Worm (Caenorhabditis elegans) whole organism, L1 larva: Measurements from ENCODE around the gene srh-82.
A peak's percentile ranks its signal among the peaks of the same experiment; 100 is the strongest.

Experiments used
- C04F5.9 ChIP-seq: sonication (generic microtip); optimal IDR thresholded peaks from 2 replicates; lab custom pipeline; 2016; ENCODE audit warnings: missing genetic modification characterization, missing compliant biosample characterization
- C16A3.4 ChIP-seq: fragments of 150-350 bp; optimal IDR thresholded peaks from 2 replicates; lab custom pipeline; 2014; ENCODE audit warnings: missing biosample characterization, missing genetic modification characterization
- aha-1 ChIP-seq: fragments of 150-350 bp; optimal IDR thresholded peaks from 2 replicates; lab custom pipeline; 2014; ENCODE audit warnings: missing biosample characterization, missing genetic modification characterization
- alr-1 ChIP-seq: fragments of 200-800 bp; sonication (Bioruptor generic); optimal IDR thresholded peaks from 2 replicates; lab custom pipeline; 2018; ENCODE audit warnings: borderline replicate concordance, mild to moderate bottlenecking, missing genetic modification characterization, missing compliant biosample characterization
- aly-2 ChIP-seq: fragments of 150-350 bp; optimal IDR thresholded peaks from 2 replicates; lab custom pipeline; 2014; ENCODE audit warnings: missing biosample characterization, missing genetic modification characterization
- blmp-1 ChIP-seq: fragments of 150-350 bp; optimal IDR thresholded peaks from 2 replicates; lab custom pipeline; 2014; ENCODE audit warnings: missing biosample characterization, missing genetic modification characterization
- ceh-63 ChIP-seq: fragments of 200-800 bp; sonication (Bioruptor generic); optimal IDR thresholded peaks from 2 replicates; lab custom pipeline; 2018; ENCODE audit warnings: mild to moderate bottlenecking, missing genetic modification characterization, missing compliant biosample characterization
- ceh-8 ChIP-seq: fragments of 200-800 bp; sonication (Bioruptor generic); optimal IDR thresholded peaks from 2 replicates; lab custom pipeline; 2018; ENCODE audit warnings: mild to moderate bottlenecking, missing genetic modification characterization, moderate library complexity, missing compliant biosample characterization
- ceh-82 ChIP-seq, 3 experiments: fragments of 150-350 bp in 1 of 3; sonication (generic microtip) in 2 of 3; optimal IDR thresholded peaks; 2 replicates each; lab custom pipeline; 2014 to 2017; ENCODE audit warnings: missing biosample characterization in 3 of 3, missing genetic modification characterization in 3 of 3
- ceh-88 ChIP-seq: fragments of 200-800 bp; sonication (Bioruptor generic); IDR thresholded peaks from 2 replicates; pipeline ENCODE4 v1.3.6; 2022; ENCODE audit warnings: missing genetic modification characterization, missing compliant biosample characterization
- dpl-1 ChIP-seq, 3 experiments: fragments of 150-350 bp in 2 of 3; sonication (generic microtip) in 1 of 3; optimal IDR thresholded peaks; 2 replicates each; lab custom pipeline; 2014 to 2017; ENCODE audit warnings: missing biosample characterization in 3 of 3, missing genetic modification characterization in 3 of 3, missing genetic modification reagents in 3 of 3
- efl-3 ChIP-seq: fragments of 200-800 bp; sonication (Bioruptor generic); optimal IDR thresholded peaks from 2 replicates; lab custom pipeline; 2018; ENCODE audit warnings: mild to moderate bottlenecking, missing genetic modification characterization, missing compliant biosample characterization
- egl-27 ChIP-seq, 2 experiments: fragments of 150-350 bp in 1 of 2; sonication (generic microtip); optimal IDR thresholded peaks; 3 replicates each; lab custom pipeline; 2017 to 2018; ENCODE audit warnings: missing biosample characterization in 2 of 2, missing genetic modification characterization in 2 of 2, missing genetic modification reagents in 2 of 2
- elt-3 ChIP-seq, 6 experiments: fragments of 150-350 bp in 1 of 6; sonication (generic microtip); optimal IDR thresholded peaks; 2 replicates each; lab custom pipeline; 2017 to 2018; ENCODE audit warnings: missing biosample characterization in 6 of 6, missing genetic modification characterization in 6 of 6, inconsistent platforms in 1 of 6
- fkh-10 ChIP-seq: sonication (generic microtip); optimal IDR thresholded peaks from 2 replicates; lab custom pipeline; 2017; ENCODE audit warnings: missing biosample characterization, missing genetic modification reagents, missing genetic modification characterization
- fkh-8 ChIP-seq: sonication (generic microtip); optimal IDR thresholded peaks from 2 replicates; lab custom pipeline; 2016; ENCODE audit warnings: mild to moderate bottlenecking, missing genetic modification characterization, missing compliant biosample characterization
- fos-1 ChIP-seq: fragments of 150-350 bp; optimal IDR thresholded peaks from 2 replicates; lab custom pipeline; 2014; ENCODE audit warnings: missing biosample characterization, missing genetic modification characterization
- grh-1 ChIP-seq: fragments of 200-800 bp; sonication (Bioruptor generic); IDR thresholded peaks from 2 replicates; pipeline ENCODE4 v1.3.6; 2022; ENCODE audit warnings: missing genetic modification reagents, missing genetic modification characterization, missing compliant biosample characterization
- hlh-17 ChIP-seq: fragments of 200-800 bp; sonication (Bioruptor generic); optimal IDR thresholded peaks from 2 replicates; lab custom pipeline; 2018; ENCODE audit warnings: missing genetic modification characterization, mild to moderate bottlenecking, missing compliant biosample characterization, moderate library complexity, borderline replicate concordance
- irx-1 ChIP-seq: sonication (generic microtip); optimal IDR thresholded peaks from 2 replicates; lab custom pipeline; 2016; ENCODE audit warnings: missing genetic modification characterization, missing compliant biosample characterization
- jun-1 ChIP-seq: fragments of 150-350 bp; optimal IDR thresholded peaks from 2 replicates; lab custom pipeline; 2014; ENCODE audit warnings: missing biosample characterization, missing genetic modification reagents, missing genetic modification characterization
- lin-14 ChIP-seq: fragments of 200-800 bp; sonication (Bioruptor generic); optimal IDR thresholded peaks from 2 replicates; lab custom pipeline; 2018; ENCODE audit warnings: mild to moderate bottlenecking, missing genetic modification characterization, moderate library complexity, missing compliant biosample characterization
- lin-35 ChIP-seq, 2 experiments: fragments of 150-350 bp; optimal IDR thresholded peaks; 2 replicates each; lab custom pipeline; 2014; ENCODE audit warnings: missing biosample characterization in 2 of 2, missing genetic modification characterization in 2 of 2, missing genetic modification reagents in 2 of 2
- lin-39 ChIP-seq: fragments of 150-350 bp; optimal IDR thresholded peaks from 2 replicates; lab custom pipeline; 2014; ENCODE audit warnings: missing biosample characterization, missing genetic modification reagents, missing genetic modification characterization
- mab-9 ChIP-seq: fragments of 200-800 bp; sonication (Bioruptor generic); IDR thresholded peaks from 2 replicates; pipeline ENCODE4 v1.3.6; 2022; ENCODE audit warnings: missing genetic modification reagents, missing genetic modification characterization, missing compliant biosample characterization
- mdl-1 ChIP-seq, 2 experiments: fragments of 150-350 bp; optimal IDR thresholded peaks; 2 replicates each; lab custom pipeline; 2014 to 2017; ENCODE audit warnings: missing biosample characterization in 2 of 2, missing genetic modification characterization in 2 of 2, inconsistent platforms in 1 of 2
- nhr-11 ChIP-seq: fragments of 150-350 bp; optimal IDR thresholded peaks from 2 replicates; lab custom pipeline; 2014; ENCODE audit warnings: missing biosample characterization, missing genetic modification characterization
- nhr-19 ChIP-seq: fragments of 200-800 bp; sonication (Bioruptor generic); conservative IDR thresholded peaks from 2 replicates; pipeline ENCODE4 v1.3.6; 2022; ENCODE audit warnings: missing genetic modification characterization, missing compliant biosample characterization
- nhr-237 ChIP-seq: fragments of 150-350 bp; optimal IDR thresholded peaks from 2 replicates; lab custom pipeline; 2014; ENCODE audit warnings: missing biosample characterization, missing genetic modification characterization
- nhr-28 ChIP-seq: fragments of 150-350 bp; optimal IDR thresholded peaks from 2 replicates; lab custom pipeline; 2014; ENCODE audit warnings: missing biosample characterization, missing genetic modification characterization
- nhr-47 ChIP-seq: sonication (generic microtip); optimal IDR thresholded peaks from 2 replicates; lab custom pipeline; 2016; ENCODE audit warnings: mild to moderate bottlenecking, missing genetic modification characterization, moderate library complexity, missing compliant biosample characterization
- nhr-71 ChIP-seq: sonication (generic microtip); optimal IDR thresholded peaks from 2 replicates; lab custom pipeline; 2016; ENCODE audit warnings: mild to moderate bottlenecking, missing genetic modification characterization, moderate library complexity, missing compliant biosample characterization
- nhr-76 ChIP-seq: sonication (generic microtip); optimal IDR thresholded peaks from 2 replicates; lab custom pipeline; 2017; ENCODE audit warnings: missing biosample characterization, missing genetic modification characterization
- nhr-85 ChIP-seq: sonication (generic microtip); peaks from one replicate; lab custom pipeline; 2016; ENCODE audit warnings: missing genetic modification characterization, inconsistent platforms, missing compliant biosample characterization
- nhr-90 ChIP-seq: sonication (generic microtip); optimal IDR thresholded peaks from 2 replicates; lab custom pipeline; 2016; ENCODE audit warnings: mild to moderate bottlenecking, missing genetic modification characterization, missing compliant biosample characterization; ENCODE audit not compliant: poor library complexity
- pag-3 ChIP-seq: sonication (generic microtip); optimal IDR thresholded peaks from 2 replicates; lab custom pipeline; 2017; ENCODE audit warnings: missing genetic modification characterization, mild to moderate bottlenecking, missing compliant biosample characterization, antibody characterized with exemption, borderline replicate concordance; ENCODE audit not compliant: insufficient read depth
- skn-1 ChIP-seq: fragments of 150-350 bp; optimal IDR thresholded peaks from 2 replicates; lab custom pipeline; 2014; ENCODE audit warnings: missing biosample characterization, missing genetic modification characterization
- snu-23 ChIP-seq: sonication (generic microtip); optimal IDR thresholded peaks from 2 replicates; lab custom pipeline; 2016; ENCODE audit warnings: missing genetic modification characterization, missing compliant biosample characterization
- sptf-1 ChIP-seq: fragments of 150-350 bp; optimal IDR thresholded peaks from 2 replicates; lab custom pipeline; 2014; ENCODE audit warnings: missing biosample characterization, missing genetic modification characterization
- sup-37 ChIP-seq: fragments of 200-800 bp; sonication (Bioruptor generic); optimal IDR thresholded peaks from 2 replicates; lab custom pipeline; 2018; ENCODE audit warnings: mild to moderate bottlenecking, missing genetic modification characterization, missing compliant biosample characterization
- tbx-2 ChIP-seq: sonication (generic microtip); optimal IDR thresholded peaks from 2 replicates; lab custom pipeline; 2016; ENCODE audit warnings: missing genetic modification characterization, missing compliant biosample characterization
- tlp-1 ChIP-seq: fragments of 150-350 bp; optimal IDR thresholded peaks from 2 replicates; lab custom pipeline; 2014; ENCODE audit warnings: missing biosample characterization, missing genetic modification characterization
- unc-30 ChIP-seq: sonication (generic microtip); optimal IDR thresholded peaks from 2 replicates; lab custom pipeline; 2017; ENCODE audit warnings: missing biosample characterization, missing genetic modification characterization
- unc-98 ChIP-seq: fragments of 200-800 bp; sonication (Bioruptor generic); IDR thresholded peaks from 2 replicates; pipeline ENCODE4 v1.3.6; 2022; ENCODE audit warnings: missing genetic modification characterization, missing compliant biosample characterization
- vab-15 ChIP-seq: sonication (generic microtip); optimal IDR thresholded peaks from 2 replicates; lab custom pipeline; 2017; ENCODE audit warnings: missing genotype, mild to moderate bottlenecking, missing genetic modification characterization, missing compliant biosample characterization
- xbp-1 ChIP-seq: sonication (generic microtip); optimal IDR thresholded peaks from 2 replicates; lab custom pipeline; 2016; ENCODE audit warnings: missing genetic modification characterization, missing compliant biosample characterization
- ztf-11 ChIP-seq, 2 experiments: sonication (generic microtip); optimal IDR thresholded peaks; 2 replicates each; lab custom pipeline; 2016 to 2017; ENCODE audit warnings: missing genetic modification characterization in 2 of 2, missing biosample characterization in 1 of 2, missing compliant biosample characterization in 1 of 2
- ztf-4 ChIP-seq: fragments of 150-350 bp; optimal IDR thresholded peaks from 2 replicates; lab custom pipeline; 2014; ENCODE audit warnings: missing biosample characterization, missing genetic modification characterization

srh-82 gene

ce11 chrV:152156-152555 lies 7.3 kb downstream of the srh-82 start:
- TF ChIP-seq dpl-1 (GFP tag; optimal IDR thresholded peaks at IDR 0.05; lab: Kevin White, UChicago): no peak
- TF ChIP-seq ceh-82 (tag; optimal IDR thresholded peaks at IDR 0.05; lab: Kevin White, UChicago): no peak
- TF ChIP-seq ceh-88 (GFP tag; lab: Robert Waterston, UW): no peak
- TF ChIP-seq egl-27 (tag; optimal IDR thresholded peaks at IDR 0.05; lab: Kevin White, UChicago): no peak
- TF ChIP-seq alr-1 (tag; lab: Kevin White, UChicago): no peak
- no peak for TF ChIP-seq hlh-17 (GFP tag; lab: Kevin White, UChicago)
- TF ChIP-seq nhr-28: no peak
- TF ChIP-seq ceh-63 (GFP tag; lab: Kevin White, UChicago): no peak
- no peak for TF ChIP-seq skn-1
- TF ChIP-seq C04F5.9: no peak
- no peak for TF ChIP-seq nhr-76
- TF ChIP-seq mdl-1 (tag; optimal IDR thresholded peaks at IDR 0.05; lab: Kevin White, UChicago): no peak
- no peak for TF ChIP-seq nhr-85
- no peak for TF ChIP-seq pag-3 (tag; lab: Kevin White, UChicago)
- no peak for TF ChIP-seq nhr-19 (GFP tag; lab: Robert Waterston, UW)
- no peak for TF ChIP-seq tbx-2 (tag; lab: Kevin White, UChicago)
- TF ChIP-seq fkh-10 (GFP tag; lab: Kevin White, UChicago): no peak
- no peak for TF ChIP-seq sptf-1

ce11 chrV:153867-154266 lies 9.0 kb downstream of the srh-82 start:
- TF ChIP-seq grh-1 (GFP tag; lab: Robert Waterston, UW): no peak
- TF ChIP-seq nhr-90 (tag; lab: Kevin White, UChicago): no peak
- no peak for TF ChIP-seq elt-3 (tag; optimal IDR thresholded peaks at IDR 0.05; lab: Kevin White, UChicago)
- TF ChIP-seq hlh-17 (GFP tag; lab: Kevin White, UChicago): no peak
- no peak for TF ChIP-seq efl-3 (GFP tag; lab: Kevin White, UChicago)
- TF ChIP-seq vab-15 (tag; lab: Kevin White, UChicago): no peak
- TF ChIP-seq ztf-11 (tag; optimal IDR thresholded peaks at IDR 0.05; lab: Kevin White, UChicago): no peak
- no peak for TF ChIP-seq unc-30 (tag; lab: Kevin White, UChicago)
- no peak for TF ChIP-seq nhr-85

- TF ChIP-seq ztf-4 (tag; lab: Kevin White, UChicago): no peak
- TF ChIP-seq ceh-8 (GFP tag; lab: Kevin White, UChicago): no peak
- TF ChIP-seq nhr-90 (tag; lab: Kevin White, UChicago): peak; percentile 33
- TF ChIP-seq aha-1: no peak
- peak in 1 of 2 experiments; percentile 40 for TF ChIP-seq lin-35 (GFP tag; optimal IDR thresholded peaks at IDR 0.05; lab: Kevin White, UChicago)
- no peak for TF ChIP-seq lin-39
- TF ChIP-seq tlp-1 (tag; lab: Kevin White, UChicago): no peak
- no peak for TF ChIP-seq hlh-17 (GFP tag; lab: Kevin White, UChicago)
- no peak for TF ChIP-seq xbp-1 (tag; lab: Kevin White, UChicago)
- TF ChIP-seq mdl-1 (tag; optimal IDR thresholded peaks at IDR 0.05; lab: Kevin White, UChicago): peak in 1 of 2 experiments; percentile 77
- no peak for TF ChIP-seq mab-9 (GFP tag; lab: Robert Waterston, UW)
- TF ChIP-seq lin-14: peak; percentile 73
- TF ChIP-seq unc-98 (GFP tag; lab: Robert Waterston, UW): no peak
- TF ChIP-seq nhr-47: peak; percentile 26
- no peak for TF ChIP-seq sup-37 (GFP tag; lab: Kevin White, UChicago)
- TF ChIP-seq nhr-19 (GFP tag; lab: Robert Waterston, UW): peak; percentile 13; the same call in 1 of the 2 replicates
- no peak for TF ChIP-seq blmp-1 (tag; lab: Kevin White, UChicago)
- no peak for TF ChIP-seq ceh-88 (GFP tag; lab: Robert Waterston, UW)
- TF ChIP-seq aly-2 (tag; lab: Kevin White, UChicago): no peak
- no peak for TF ChIP-seq nhr-11 (tag; lab: Kevin White, UChicago)
- TF ChIP-seq fos-1 (tag; lab: Kevin White, UChicago): no peak
- TF ChIP-seq nhr-71 (tag; lab: Kevin White, UChicago): peak; percentile 62
- TF ChIP-seq irx-1: no peak
- TF ChIP-seq snu-23 (GFP tag; lab: Kevin White, UChicago): peak; percentile 33
- TF ChIP-seq tbx-2 (tag; lab: Kevin White, UChicago): peak; percentile 31
- TF ChIP-seq C16A3.4 (tag; lab: Kevin White, UChicago): no peak
- TF ChIP-seq jun-1: no peak
- no peak for TF ChIP-seq fkh-8 (tag; lab: Kevin White, UChicago)
- no peak for TF ChIP-seq nhr-237 (tag; lab: Kevin White, UChicago)
- TF ChIP-seq unc-30 (tag; lab: Kevin White, UChicago): no peak
Measured at ce11 chrV:155215-155614, 10.3 kb downstream of the srh-82 start.
